Worm (Caenorhabditis elegans) whole organism, L3 larva: ENCODE data around the gene ubq-1.

ENCODE experiments used
- R02D3.7 ChIP-seq: fragments of 150-350 bp; optimal IDR thresholded peaks from 2 replicates; lab custom pipeline; 2014; ENCODE audit warnings: missing biosample characterization, missing genetic modification characterization
- ZK546.5 ChIP-seq: sonication (generic microtip); optimal IDR thresholded peaks from 2 replicates; lab custom pipeline; 2017; ENCODE audit warnings: missing biosample characterization, missing genetic modification characterization
- aly-2 ChIP-seq: fragments of 150-350 bp; optimal IDR thresholded peaks from 2 replicates; lab custom pipeline; 2014; ENCODE audit warnings: missing biosample characterization, missing genetic modification characterization
- ama-1 ChIP-seq: fragments of 150-350 bp; optimal IDR thresholded peaks from 2 replicates; lab custom pipeline; 2018
- ceh-16 ChIP-seq: sonication (generic microtip); optimal IDR thresholded peaks from 2 replicates; lab custom pipeline; 2017; ENCODE audit warnings: missing biosample characterization, missing genetic modification characterization
- ceh-28 ChIP-seq: fragments of 150-350 bp; optimal IDR thresholded peaks from 2 replicates; lab custom pipeline; 2014; ENCODE audit warnings: missing biosample characterization, missing genetic modification reagents, missing genetic modification characterization
- ceh-82 ChIP-seq: fragments of 150-350 bp; optimal IDR thresholded peaks from 2 replicates; lab custom pipeline; 2014; ENCODE audit warnings: missing biosample characterization, missing genetic modification characterization
- ceh-9 ChIP-seq: sonication (generic microtip); optimal IDR thresholded peaks from 2 replicates; lab custom pipeline; 2018; ENCODE audit warnings: missing biosample characterization, missing genetic modification characterization
- daf-12 ChIP-seq: fragments of 150-350 bp; optimal IDR thresholded peaks from 2 replicates; lab custom pipeline; 2014; ENCODE audit warnings: missing biosample characterization, missing genetic modification reagents, missing genetic modification characterization
- egl-27 ChIP-seq: sonication (generic microtip); optimal IDR thresholded peaks from 4 replicates; lab custom pipeline; 2017; ENCODE audit warnings: missing biosample characterization, missing genetic modification reagents, missing genetic modification characterization
- egl-5 ChIP-seq: fragments of 150-350 bp; optimal IDR thresholded peaks from 2 replicates; lab custom pipeline; 2017; ENCODE audit warnings: missing biosample characterization, missing genetic modification reagents, missing genetic modification characterization, inconsistent platforms
- elt-1 ChIP-seq: fragments of 150-350 bp; optimal IDR thresholded peaks from 2 replicates; lab custom pipeline; 2014; ENCODE audit warnings: missing biosample characterization, missing genetic modification characterization
- elt-2 ChIP-seq: sonication (generic microtip); optimal IDR thresholded peaks from 2 replicates; lab custom pipeline; 2016; ENCODE audit warnings: missing genetic modification reagents, mild to moderate bottlenecking, missing genetic modification characterization, missing compliant biosample characterization
- elt-3 ChIP-seq, 3 experiments: fragments of 150-350 bp in 1 of 3; sonication (generic microtip) in 2 of 3; optimal IDR thresholded peaks; 2 replicates in 2 of 3; 4 replicates in 1 of 3; lab custom pipeline; 2014 to 2017; ENCODE audit warnings: missing biosample characterization in 3 of 3, missing genetic modification characterization in 3 of 3
- eor-1 ChIP-seq, 2 experiments: fragments of 150-350 bp; optimal IDR thresholded peaks; 2 replicates each; lab custom pipeline; 2014 to 2018; ENCODE audit warnings: missing biosample characterization in 2 of 2, missing genetic modification characterization in 2 of 2
- fkh-10 ChIP-seq: sonication (generic microtip); optimal IDR thresholded peaks from 2 replicates; lab custom pipeline; 2017; ENCODE audit warnings: missing biosample characterization, missing genetic modification reagents, missing genetic modification characterization
- fkh-2 ChIP-seq: fragments of 150-350 bp; optimal IDR thresholded peaks from 2 replicates; lab custom pipeline; 2014; ENCODE audit warnings: missing biosample characterization, missing genetic modification reagents, missing genetic modification characterization
- fos-1 ChIP-seq: fragments of 150-350 bp; optimal IDR thresholded peaks from 2 replicates; lab custom pipeline; 2014; ENCODE audit warnings: missing biosample characterization, missing genetic modification characterization
- hmg-11 ChIP-seq: sonication (generic microtip); optimal IDR thresholded peaks from 2 replicates; lab custom pipeline; 2016; ENCODE audit warnings: missing genetic modification characterization, missing compliant biosample characterization
- jun-1 ChIP-seq: fragments of 150-350 bp; optimal IDR thresholded peaks from 2 replicates; lab custom pipeline; 2014; ENCODE audit warnings: missing biosample characterization, missing genetic modification reagents, missing genetic modification characterization
- lin-15B ChIP-seq: fragments of 150-350 bp; optimal IDR thresholded peaks from 2 replicates; lab custom pipeline; 2014; ENCODE audit warnings: missing biosample characterization, missing genetic modification characterization
- lin-39 ChIP-seq: fragments of 150-350 bp; optimal IDR thresholded peaks from 2 replicates; lab custom pipeline; 2018; ENCODE audit warnings: missing biosample characterization, missing genetic modification reagents, missing genetic modification characterization
- lsy-12 ChIP-seq: sonication (generic microtip); optimal IDR thresholded peaks from 2 replicates; lab custom pipeline; 2016; ENCODE audit warnings: mild to moderate bottlenecking, missing genetic modification characterization, missing compliant biosample characterization
- mdl-1 ChIP-seq: fragments of 150-350 bp; optimal IDR thresholded peaks from 2 replicates; lab custom pipeline; 2014; ENCODE audit warnings: missing biosample characterization, missing genetic modification characterization
- mml-1 ChIP-seq: fragments of 150-350 bp; sonication (generic microtip); optimal IDR thresholded peaks from 3 replicates; lab custom pipeline; 2014; ENCODE audit warnings: missing biosample characterization, missing genetic modification characterization
- nfya-1 ChIP-seq: sonication (generic microtip); optimal IDR thresholded peaks from 2 replicates; lab custom pipeline; 2017; ENCODE audit warnings: missing genetic modification characterization, mild to moderate bottlenecking, missing compliant biosample characterization, antibody characterized with exemption, moderate library complexity; ENCODE audit not compliant: insufficient read depth
- nhr-11 ChIP-seq: fragments of 150-350 bp; optimal IDR thresholded peaks from 2 replicates; lab custom pipeline; 2014; ENCODE audit warnings: missing biosample characterization, missing genetic modification characterization
- nhr-12 ChIP-seq: fragments of 150-350 bp; optimal IDR thresholded peaks from 2 replicates; lab custom pipeline; 2014; ENCODE audit warnings: missing biosample characterization, missing genetic modification characterization
- nhr-23 ChIP-seq: fragments of 150-350 bp; optimal IDR thresholded peaks from 2 replicates; lab custom pipeline; 2014; ENCODE audit warnings: missing biosample characterization, missing genetic modification reagents, missing genetic modification characterization
- nhr-237 ChIP-seq: fragments of 150-350 bp; optimal IDR thresholded peaks from 2 replicates; lab custom pipeline; 2014; ENCODE audit warnings: missing biosample characterization, missing genetic modification characterization
- nhr-25 ChIP-seq: sonication (generic microtip); optimal IDR thresholded peaks from 2 replicates; lab custom pipeline; 2017; ENCODE audit warnings: missing biosample characterization, missing genetic modification characterization
- nhr-28 ChIP-seq: fragments of 150-350 bp; optimal IDR thresholded peaks from 2 replicates; lab custom pipeline; 2014; ENCODE audit warnings: missing biosample characterization, missing genetic modification characterization
- nhr-43 ChIP-seq: sonication (generic microtip); optimal IDR thresholded peaks from 2 replicates; lab custom pipeline; 2016; ENCODE audit warnings: mild to moderate bottlenecking, missing genetic modification characterization, missing compliant biosample characterization; ENCODE audit not compliant: poor library complexity, severe bottlenecking
- nhr-67 ChIP-seq: fragments of 150-350 bp; optimal IDR thresholded peaks from 2 replicates; lab custom pipeline; 2014; ENCODE audit warnings: missing biosample characterization, missing genetic modification characterization
- nhr-76 ChIP-seq: fragments of 150-350 bp; sonication (generic microtip); optimal IDR thresholded peaks from 5 replicates; lab custom pipeline; 2014; ENCODE audit warnings: missing biosample characterization, missing genetic modification characterization
- nhr-77 ChIP-seq: fragments of 150-350 bp; optimal IDR thresholded peaks from 2 replicates; lab custom pipeline; 2014; ENCODE audit warnings: missing biosample characterization, missing genetic modification characterization
- pha-4 ChIP-seq: fragments of 150-350 bp; optimal IDR thresholded peaks from 2 replicates; lab custom pipeline; 2014; ENCODE audit warnings: missing biosample characterization, missing genetic modification reagents, missing genetic modification characterization
- pqm-1 ChIP-seq: fragments of 150-350 bp; optimal IDR thresholded peaks from 2 replicates; lab custom pipeline; 2017; ENCODE audit warnings: missing biosample characterization, missing genetic modification characterization, inconsistent platforms
- sea-2 ChIP-seq: fragments of 150-350 bp; sonication (generic microtip); optimal IDR thresholded peaks from 4 replicates; lab custom pipeline; 2014; ENCODE audit warnings: missing biosample characterization, missing genetic modification reagents, missing genetic modification characterization
- skn-1 ChIP-seq: fragments of 150-350 bp; optimal IDR thresholded peaks from 2 replicates; lab custom pipeline; 2014; ENCODE audit warnings: missing biosample characterization, missing genetic modification characterization
- snpc-4 ChIP-seq: fragments of 150-350 bp; optimal IDR thresholded peaks from 2 replicates; lab custom pipeline; 2014; ENCODE audit warnings: missing biosample characterization, missing genetic modification characterization
- tbx-2 ChIP-seq: sonication (generic microtip); optimal IDR thresholded peaks from 2 replicates; lab custom pipeline; 2016; ENCODE audit warnings: mild to moderate bottlenecking, missing genetic modification characterization, missing compliant biosample characterization
- unc-39 ChIP-seq: sonication (generic microtip); optimal IDR thresholded peaks from 4 replicates; lab custom pipeline; 2017; ENCODE audit warnings: missing biosample characterization, missing genetic modification characterization
- unc-62 ChIP-seq: fragments of 150-350 bp; sonication (generic microtip); optimal IDR thresholded peaks from 4 replicates; lab custom pipeline; 2014; ENCODE audit warnings: missing biosample characterization, missing genetic modification reagents, missing genetic modification characterization
- zag-1 ChIP-seq: fragments of 150-350 bp; optimal IDR thresholded peaks from 2 replicates; lab custom pipeline; 2014; ENCODE audit warnings: missing biosample characterization, missing genetic modification characterization
- ztf-11 ChIP-seq: fragments of 150-350 bp; optimal IDR thresholded peaks from 2 replicates; lab custom pipeline; 2014; ENCODE audit warnings: missing biosample characterization, missing genetic modification characterization
- ztf-4 ChIP-seq: fragments of 150-350 bp; optimal IDR thresholded peaks from 2 replicates; lab custom pipeline; 2014; ENCODE audit warnings: missing biosample characterization, missing genetic modification characterization

The ubq-1 gene

ce11 chrIII:5917365-5917958 is 22.6 kb upstream of the ubq-1 start (continued):
- TF ChIP-seq mml-1 (tag; lab: Kevin White, UChicago) (no peak), skn-1 (tag; lab: Kevin White, UChicago) (peak; percentile 92), snpc-4 (tag; lab: Kevin White, UChicago) (no peak), nhr-11 (no peak), fkh-2 (tag; lab: Kevin White, UChicago) (no peak), hmg-11 (no peak), zag-1 (tag; lab: Kevin White, UChicago) (no peak), mdl-1 (no peak), ceh-28 (tag; lab: Kevin White, UChicago) (peak; percentile 37), pqm-1 (tag; lab: Kevin White, UChicago) (peak; percentile 42), R02D3.7 (tag; lab: Kevin White, UChicago) (no peak), elt-1 (no peak), fos-1 (peak; percentile 18), nhr-76 (no peak), nhr-237 (tag; lab: Kevin White, UChicago) (no peak), ceh-16 (tag; lab: Kevin White, UChicago) (no peak)

- no peak for TF ChIP-seq nhr-11
- TF ChIP-seq fos-1, result no peak
- TF ChIP-seq lin-39 (tag; lab: Kevin White, UChicago), result no peak
- no peak for TF ChIP-seq nhr-28 (tag; lab: Kevin White, UChicago)
- TF ChIP-seq nhr-67 (tag; lab: Kevin White, UChicago), result no peak
- TF ChIP-seq unc-62 (GFP tag; lab: Kevin White, UChicago), result peak; percentile 69
- TF ChIP-seq nhr-76, result no peak
- TF ChIP-seq nhr-43, result peak; percentile 87
- no peak for TF ChIP-seq nhr-12 (tag; lab: Kevin White, UChicago)
- no peak for TF ChIP-seq pqm-1 (tag; lab: Kevin White, UChicago)
- TF ChIP-seq hmg-11, result no peak
- TF ChIP-seq skn-1 (tag; lab: Kevin White, UChicago), result no peak
- no peak for TF ChIP-seq ceh-9 (tag; lab: Kevin White, UChicago)
- peak in 2 of 3 experiments; percentile 74 to 81 for TF ChIP-seq elt-3 (tag; optimal IDR thresholded peaks at IDR 0.05; lab: Kevin White, UChicago)
- TF ChIP-seq nfya-1 (tag; lab: Kevin White, UChicago), result peak; percentile 47
- TF ChIP-seq zag-1 (tag; lab: Kevin White, UChicago), result no peak
- TF ChIP-seq nhr-77 (tag; lab: Kevin White, UChicago), result no peak
- TF ChIP-seq ceh-16 (tag; lab: Kevin White, UChicago), result no peak
- TF ChIP-seq sea-2 (GFP tag; lab: Kevin White, UChicago), result no peak
- TF ChIP-seq ZK546.5 (tag; lab: Kevin White, UChicago), result no peak
- TF ChIP-seq ztf-4 (tag; lab: Kevin White, UChicago), result no peak
- TF ChIP-seq eor-1 (tag; optimal IDR thresholded peaks at IDR 0.05; lab: Kevin White, UChicago), result no peak
- no peak for TF ChIP-seq fkh-10 (GFP tag; lab: Kevin White, UChicago)
- TF ChIP-seq elt-2 (tag; lab: Kevin White, UChicago), result no peak
- no peak for TF ChIP-seq elt-1
- no peak for TF ChIP-seq R02D3.7 (tag; lab: Kevin White, UChicago)
- TF ChIP-seq nhr-25, result peak; percentile 95
- TF ChIP-seq lin-15B (tag; lab: Kevin White, UChicago), result no peak
- no peak for TF ChIP-seq unc-39 (tag; lab: Kevin White, UChicago)
- peak; percentile 36 for TF ChIP-seq ceh-28 (tag; lab: Kevin White, UChicago)
- TF ChIP-seq fkh-2 (tag; lab: Kevin White, UChicago), result no peak
- peak; percentile 96 for TF ChIP-seq nhr-23 (tag; lab: Kevin White, UChicago)
- TF ChIP-seq egl-5 (tag; lab: Kevin White, UChicago), result no peak
- no peak for TF ChIP-seq aly-2
- peak; percentile 69 for TF ChIP-seq lsy-12 (tag; lab: Kevin White, UChicago)
- no peak for TF ChIP-seq mml-1 (tag; lab: Kevin White, UChicago)
- no peak for TF ChIP-seq pha-4
- no peak for TF ChIP-seq egl-27
- no peak for TF ChIP-seq ama-1 (lab: Kevin White, UChicago)
- TF ChIP-seq ceh-82 (tag; lab: Kevin White, UChicago), result no peak
- no peak for TF ChIP-seq ztf-11
- no peak for TF ChIP-seq snpc-4 (tag; lab: Kevin White, UChicago)
- TF ChIP-seq nhr-237 (tag; lab: Kevin White, UChicago), result no peak
- peak; percentile 44 for TF ChIP-seq mdl-1
- peak; percentile 28 for TF ChIP-seq jun-1 (tag; lab: Kevin White, UChicago)
- no peak for TF ChIP-seq daf-12 (tag; lab: Kevin White, UChicago)
- no peak for TF ChIP-seq tbx-2 (tag; lab: Kevin White, UChicago)
Observed at ce11 chrIII:5919799-5920387, 20.2 kb upstream of the ubq-1 start, which contains the start of the genes tdo-2 and C28H8.2. Gene tdo-2 (minus strand): TSS chrIII:5919955. Gene C28H8.2 (plus strand): TSS chrIII:5920322.
